Worm (Caenorhabditis elegans) whole organism, L3 larva: ENCODE results near the gene F58A4.1.

Experiments
- R02D3.7 ChIP-seq: fragments of 150-350 bp; optimal IDR thresholded peaks from 2 replicates; lab custom pipeline; 2014; ENCODE audit warnings: missing biosample characterization, missing genetic modification characterization
- aly-2 ChIP-seq: fragments of 150-350 bp; optimal IDR thresholded peaks from 2 replicates; lab custom pipeline; 2014; ENCODE audit warnings: missing biosample characterization, missing genetic modification characterization
- ama-1 ChIP-seq: fragments of 150-350 bp; optimal IDR thresholded peaks from 2 replicates; lab custom pipeline; 2018
- ceh-16 ChIP-seq: sonication (generic microtip); optimal IDR thresholded peaks from 2 replicates; lab custom pipeline; 2017; ENCODE audit warnings: missing biosample characterization, missing genetic modification characterization
- ceh-28 ChIP-seq: fragments of 150-350 bp; optimal IDR thresholded peaks from 2 replicates; lab custom pipeline; 2014; ENCODE audit warnings: missing biosample characterization, missing genetic modification reagents, missing genetic modification characterization
- ceh-82 ChIP-seq: fragments of 150-350 bp; optimal IDR thresholded peaks from 2 replicates; lab custom pipeline; 2014; ENCODE audit warnings: missing biosample characterization, missing genetic modification characterization
- daf-12 ChIP-seq: fragments of 150-350 bp; optimal IDR thresholded peaks from 2 replicates; lab custom pipeline; 2014; ENCODE audit warnings: missing biosample characterization, missing genetic modification reagents, missing genetic modification characterization
- egl-27 ChIP-seq: sonication (generic microtip); optimal IDR thresholded peaks from 4 replicates; lab custom pipeline; 2017; ENCODE audit warnings: missing biosample characterization, missing genetic modification reagents, missing genetic modification characterization
- egl-5 ChIP-seq: fragments of 150-350 bp; optimal IDR thresholded peaks from 2 replicates; lab custom pipeline; 2017; ENCODE audit warnings: missing biosample characterization, missing genetic modification reagents, missing genetic modification characterization, inconsistent platforms
- elt-1 ChIP-seq: fragments of 150-350 bp; optimal IDR thresholded peaks from 2 replicates; lab custom pipeline; 2014; ENCODE audit warnings: missing biosample characterization, missing genetic modification characterization
- elt-2 ChIP-seq: sonication (generic microtip); optimal IDR thresholded peaks from 2 replicates; lab custom pipeline; 2016; ENCODE audit warnings: missing genetic modification reagents, mild to moderate bottlenecking, missing genetic modification characterization, missing compliant biosample characterization
- elt-3 ChIP-seq, 3 experiments: fragments of 150-350 bp in 1 of 3; sonication (generic microtip) in 2 of 3; optimal IDR thresholded peaks; 2 replicates in 2 of 3; 4 replicates in 1 of 3; lab custom pipeline; 2014 to 2017; ENCODE audit warnings: missing biosample characterization in 3 of 3, missing genetic modification characterization in 3 of 3
- eor-1 ChIP-seq, 2 experiments: fragments of 150-350 bp; optimal IDR thresholded peaks; 2 replicates each; lab custom pipeline; 2014 to 2018; ENCODE audit warnings: missing biosample characterization in 2 of 2, missing genetic modification characterization in 2 of 2
- fkh-2 ChIP-seq: fragments of 150-350 bp; optimal IDR thresholded peaks from 2 replicates; lab custom pipeline; 2014; ENCODE audit warnings: missing biosample characterization, missing genetic modification reagents, missing genetic modification characterization
- fos-1 ChIP-seq: fragments of 150-350 bp; optimal IDR thresholded peaks from 2 replicates; lab custom pipeline; 2014; ENCODE audit warnings: missing biosample characterization, missing genetic modification characterization
- hmg-11 ChIP-seq: sonication (generic microtip); optimal IDR thresholded peaks from 2 replicates; lab custom pipeline; 2016; ENCODE audit warnings: missing genetic modification characterization, missing compliant biosample characterization
- jun-1 ChIP-seq: fragments of 150-350 bp; optimal IDR thresholded peaks from 2 replicates; lab custom pipeline; 2014; ENCODE audit warnings: missing biosample characterization, missing genetic modification reagents, missing genetic modification characterization
- lin-15B ChIP-seq: fragments of 150-350 bp; optimal IDR thresholded peaks from 2 replicates; lab custom pipeline; 2014; ENCODE audit warnings: missing biosample characterization, missing genetic modification characterization
- lin-39 ChIP-seq: fragments of 150-350 bp; optimal IDR thresholded peaks from 2 replicates; lab custom pipeline; 2018; ENCODE audit warnings: missing biosample characterization, missing genetic modification reagents, missing genetic modification characterization
- lsy-12 ChIP-seq: sonication (generic microtip); optimal IDR thresholded peaks from 2 replicates; lab custom pipeline; 2016; ENCODE audit warnings: mild to moderate bottlenecking, missing genetic modification characterization, missing compliant biosample characterization
- mdl-1 ChIP-seq: fragments of 150-350 bp; optimal IDR thresholded peaks from 2 replicates; lab custom pipeline; 2014; ENCODE audit warnings: missing biosample characterization, missing genetic modification characterization
- mml-1 ChIP-seq: fragments of 150-350 bp; sonication (generic microtip); optimal IDR thresholded peaks from 3 replicates; lab custom pipeline; 2014; ENCODE audit warnings: missing biosample characterization, missing genetic modification characterization
- nfya-1 ChIP-seq: sonication (generic microtip); optimal IDR thresholded peaks from 2 replicates; lab custom pipeline; 2017; ENCODE audit warnings: missing genetic modification characterization, mild to moderate bottlenecking, missing compliant biosample characterization, antibody characterized with exemption, moderate library complexity; ENCODE audit not compliant: insufficient read depth
- nhr-11 ChIP-seq: fragments of 150-350 bp; optimal IDR thresholded peaks from 2 replicates; lab custom pipeline; 2014; ENCODE audit warnings: missing biosample characterization, missing genetic modification characterization
- nhr-12 ChIP-seq: fragments of 150-350 bp; optimal IDR thresholded peaks from 2 replicates; lab custom pipeline; 2014; ENCODE audit warnings: missing biosample characterization, missing genetic modification characterization
- nhr-23 ChIP-seq: fragments of 150-350 bp; optimal IDR thresholded peaks from 2 replicates; lab custom pipeline; 2014; ENCODE audit warnings: missing biosample characterization, missing genetic modification reagents, missing genetic modification characterization
- nhr-25 ChIP-seq: sonication (generic microtip); optimal IDR thresholded peaks from 2 replicates; lab custom pipeline; 2017; ENCODE audit warnings: missing biosample characterization, missing genetic modification characterization
- nhr-28 ChIP-seq: fragments of 150-350 bp; optimal IDR thresholded peaks from 2 replicates; lab custom pipeline; 2014; ENCODE audit warnings: missing biosample characterization, missing genetic modification characterization
- nhr-43 ChIP-seq: sonication (generic microtip); optimal IDR thresholded peaks from 2 replicates; lab custom pipeline; 2016; ENCODE audit warnings: mild to moderate bottlenecking, missing genetic modification characterization, missing compliant biosample characterization; ENCODE audit not compliant: poor library complexity, severe bottlenecking
- nhr-67 ChIP-seq: fragments of 150-350 bp; optimal IDR thresholded peaks from 2 replicates; lab custom pipeline; 2014; ENCODE audit warnings: missing biosample characterization, missing genetic modification characterization
- nhr-76 ChIP-seq: fragments of 150-350 bp; sonication (generic microtip); optimal IDR thresholded peaks from 5 replicates; lab custom pipeline; 2014; ENCODE audit warnings: missing biosample characterization, missing genetic modification characterization
- pha-4 ChIP-seq: fragments of 150-350 bp; optimal IDR thresholded peaks from 2 replicates; lab custom pipeline; 2014; ENCODE audit warnings: missing biosample characterization, missing genetic modification reagents, missing genetic modification characterization
- pqm-1 ChIP-seq: fragments of 150-350 bp; optimal IDR thresholded peaks from 2 replicates; lab custom pipeline; 2017; ENCODE audit warnings: missing biosample characterization, missing genetic modification characterization, inconsistent platforms
- sea-2 ChIP-seq: fragments of 150-350 bp; sonication (generic microtip); optimal IDR thresholded peaks from 4 replicates; lab custom pipeline; 2014; ENCODE audit warnings: missing biosample characterization, missing genetic modification reagents, missing genetic modification characterization
- skn-1 ChIP-seq: fragments of 150-350 bp; optimal IDR thresholded peaks from 2 replicates; lab custom pipeline; 2014; ENCODE audit warnings: missing biosample characterization, missing genetic modification characterization
- snpc-4 ChIP-seq: fragments of 150-350 bp; optimal IDR thresholded peaks from 2 replicates; lab custom pipeline; 2014; ENCODE audit warnings: missing biosample characterization, missing genetic modification characterization
- tbx-2 ChIP-seq: sonication (generic microtip); optimal IDR thresholded peaks from 2 replicates; lab custom pipeline; 2016; ENCODE audit warnings: mild to moderate bottlenecking, missing genetic modification characterization, missing compliant biosample characterization
- unc-39 ChIP-seq: sonication (generic microtip); optimal IDR thresholded peaks from 4 replicates; lab custom pipeline; 2017; ENCODE audit warnings: missing biosample characterization, missing genetic modification characterization
- unc-62 ChIP-seq: fragments of 150-350 bp; sonication (generic microtip); optimal IDR thresholded peaks from 4 replicates; lab custom pipeline; 2014; ENCODE audit warnings: missing biosample characterization, missing genetic modification reagents, missing genetic modification characterization
- zag-1 ChIP-seq: fragments of 150-350 bp; optimal IDR thresholded peaks from 2 replicates; lab custom pipeline; 2014; ENCODE audit warnings: missing biosample characterization, missing genetic modification characterization
- ztf-4 ChIP-seq: fragments of 150-350 bp; optimal IDR thresholded peaks from 2 replicates; lab custom pipeline; 2014; ENCODE audit warnings: missing biosample characterization, missing genetic modification characterization

Gene F58A4.1

DNA sequence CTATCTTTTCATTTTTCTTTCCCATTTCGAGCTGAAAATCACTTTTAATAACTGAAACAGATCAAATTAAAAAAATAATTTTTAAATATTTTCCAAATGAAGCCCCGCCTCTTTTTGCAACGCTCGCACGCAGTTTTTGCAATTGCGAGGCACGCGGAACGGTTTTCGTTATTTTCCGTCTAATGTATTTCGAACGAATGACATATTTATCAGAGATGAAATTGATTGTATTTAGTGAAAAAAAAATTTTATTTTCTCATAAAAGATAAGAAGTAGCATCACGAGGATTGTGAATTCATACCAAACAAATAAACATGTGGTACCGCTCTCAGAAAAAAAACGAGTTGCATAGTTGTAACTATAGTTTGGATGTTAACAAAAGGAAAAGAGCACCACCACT lies 31.6 kb downstream of the F58A4.1 start, which contains the start of gene rpac-19 (continued):
- TF ChIP-seq jun-1 (tag; lab: Kevin White, UChicago) (peak; percentile 36), nhr-43 (tag; lab: Kevin White, UChicago) (peak; percentile 77), tbx-2 (tag; lab: Kevin White, UChicago) (peak; percentile 29)

DNA sequence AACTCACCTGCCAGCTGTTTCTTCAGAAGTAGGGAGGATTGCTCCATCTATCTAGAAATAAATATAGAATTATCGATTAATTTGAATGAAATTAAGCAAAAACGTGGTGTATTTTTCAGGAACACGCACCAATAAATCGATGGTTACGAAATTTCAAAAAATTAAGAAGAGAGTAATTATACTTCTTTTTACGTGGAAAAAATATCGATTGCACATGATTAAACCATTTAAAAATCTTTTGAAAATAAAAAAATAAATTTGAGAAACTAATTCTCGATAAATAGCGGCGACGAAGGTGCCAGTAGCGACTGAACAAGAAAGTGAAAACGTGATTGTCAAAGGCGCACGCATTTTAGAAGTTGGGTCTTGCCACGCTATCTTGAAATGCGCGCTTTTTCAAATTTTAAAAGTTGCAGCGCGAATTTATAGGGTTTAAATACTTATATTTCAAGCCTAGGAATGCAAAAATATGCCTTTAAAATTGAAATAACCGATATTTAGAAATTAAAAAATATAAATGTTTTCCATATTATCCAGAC lies 32.9 kb downstream of the F58A4.1 start, which contains the start of gene ubc-7:
Gene ubc-7, minus strand, starts transcription at position 51 of the 539 bp plus-strand sequence.
- TF ChIP-seq ceh-16 (tag; lab: Kevin White, UChicago) (no peak), skn-1 (tag; lab: Kevin White, UChicago) (peak; percentile 53), ama-1 (lab: Kevin White, UChicago) (no peak), nhr-28 (tag; lab: Kevin White, UChicago) (no peak), snpc-4 (tag; lab: Kevin White, UChicago) (peak; percentile 57), egl-5 (tag; lab: Kevin White, UChicago) (peak; percentile 95), hmg-11 (peak; percentile 76), pqm-1 (tag; lab: Kevin White, UChicago) (no peak), fos-1 (tag; lab: Kevin White, UChicago) (no peak), lsy-12 (tag; lab: Kevin White, UChicago) (peak; percentile 36), nhr-76 (no peak), R02D3.7 (peak; percentile 26), lin-39 (peak; percentile 71), pha-4 (tag; lab: Kevin White, UChicago) (peak; percentile 95), zag-1 (tag; lab: Kevin White, UChicago) (no peak), elt-2 (tag; lab: Kevin White, UChicago) (peak; percentile 47), nhr-25 (peak; percentile 69), tbx-2 (tag; lab: Kevin White, UChicago) (peak; percentile 5), lin-15B (tag; lab: Kevin White, UChicago) (peak; percentile 87), sea-2 (no peak), nhr-11 (tag; lab: Kevin White, UChicago) (no peak), mml-1 (tag; lab: Kevin White, UChicago) (no peak), nhr-67 (tag; lab: Kevin White, UChicago) (no peak), ceh-28 (peak; percentile 47), elt-3 (tag; optimal IDR thresholded peaks at IDR 0.05; lab: Kevin White, UChicago) (no peak), ceh-82 (tag; lab: Kevin White, UChicago) (peak; percentile 57), nhr-43 (tag; lab: Kevin White, UChicago) (peak; percentile 62), nfya-1 (tag; lab: Kevin White, UChicago) (peak; percentile 92), daf-12 (no peak), nhr-23 (tag; lab: Kevin White, UChicago) (peak; percentile 92), mdl-1 (tag; lab: Kevin White, UChicago) (peak; percentile 51), elt-1 (tag; lab: Kevin White, UChicago) (peak; percentile 12), fkh-2 (tag; lab: Kevin White, UChicago) (no peak), jun-1 (tag; lab: Kevin White, UChicago) (peak; percentile 35), unc-39 (tag; lab: Kevin White, UChicago) (no peak), ztf-4 (no peak)

DNA sequence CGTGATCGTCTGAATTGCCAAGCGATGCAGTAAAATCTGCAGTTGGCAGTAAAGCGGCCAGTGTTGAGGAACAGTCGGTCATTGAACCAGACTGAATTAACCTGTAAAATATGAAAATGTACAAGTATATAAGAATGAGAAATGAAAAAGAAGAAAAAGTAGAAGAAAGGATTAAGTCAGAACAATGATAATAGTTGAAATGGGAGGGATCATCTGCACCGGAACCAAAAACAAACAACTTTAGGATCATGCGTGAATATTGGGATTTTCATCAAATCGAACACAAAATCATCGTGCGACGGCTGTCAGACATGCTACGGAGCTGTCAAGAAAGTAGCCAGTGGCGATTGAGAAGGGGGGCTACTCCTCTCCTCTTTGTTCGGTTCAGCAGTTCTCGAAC lies 38.7 kb downstream of the F58A4.1 start, which contains the start of gene gei-13:
Gene gei-13, minus strand, starts transcription at position 101 of the 400 bp plus-strand sequence.
- TF ChIP-seq egl-27 (tag; lab: Kevin White, UChicago) (no peak), tbx-2 (tag; lab: Kevin White, UChicago) (no peak), nhr-76 (no peak), ceh-82 (tag; lab: Kevin White, UChicago) (no peak), daf-12 (no peak), snpc-4 (tag; lab: Kevin White, UChicago) (no peak), nhr-43 (tag; lab: Kevin White, UChicago) (no peak), fos-1 (tag; lab: Kevin White, UChicago) (no peak), elt-1 (tag; lab: Kevin White, UChicago) (no peak), unc-62 (GFP tag; lab: Kevin White, UChicago) (no peak), lin-39 (no peak), lin-15B (tag; lab: Kevin White, UChicago) (no peak), nhr-12 (tag; lab: Kevin White, UChicago) (no peak), aly-2 (tag; lab: Kevin White, UChicago) (no peak), lsy-12 (tag; lab: Kevin White, UChicago) (no peak), eor-1 (tag; optimal IDR thresholded peaks at IDR 0.05; lab: Kevin White, UChicago) (no peak), mml-1 (tag; lab: Kevin White, UChicago) (no peak), pha-4 (tag; lab: Kevin White, UChicago) (no peak), zag-1 (tag; lab: Kevin White, UChicago) (no peak), nhr-67 (tag; lab: Kevin White, UChicago) (no peak)
